Worm (Caenorhabditis elegans): Measurements from ENCODE around the gene F07B10.7.

ce11 chrV:11302698-11303097 is 42.2 kb upstream of the F07B10.7 start, which contains the start of gene srh-46:
- TF ChIP-seq bed-1 (GFP tag; IDR thresholded peaks at IDR 0.05) (no peak), T07F8.4 (tag; optimal IDR thresholded peaks at IDR 0.05) (no peak)
